Worm (Caenorhabditis elegans): ENCODE data around the gene srd-3.

- TF ChIP-seq nhr-90 (tag; optimal IDR thresholded peaks at IDR 0.05; ENCODE audit: poor library complexity) = no peak
- no peak for TF ChIP-seq mab-9 (GFP tag; IDR thresholded peaks at IDR 0.05)
- TF ChIP-seq mdl-1 (tag; optimal IDR thresholded peaks at IDR 0.05) = no peak
- TF ChIP-seq elt-3 (tag; optimal IDR thresholded peaks at IDR 0.05) = no peak
- no peak for TF ChIP-seq rnt-1 (tag; optimal IDR thresholded peaks at IDR 0.05)
- no peak for TF ChIP-seq ces-1 (GFP tag; optimal IDR thresholded peaks at IDR 0.05)
- no peak for TF ChIP-seq efl-1 (optimal IDR thresholded peaks at IDR 0.05)
- TF ChIP-seq efl-1 (GFP tag; optimal IDR thresholded peaks at IDR 0.05 in 1 of 2) = no peak
- no peak for TF ChIP-seq fkh-10 (GFP tag; optimal IDR thresholded peaks at IDR 0.05)
- no peak for TF ChIP-seq pag-3 (tag; optimal IDR thresholded peaks at IDR 0.05; ENCODE audit: borderline replicate concordance, insufficient read depth)
- no peak for TF ChIP-seq elt-2 (tag; optimal IDR thresholded peaks at IDR 0.05)
- no peak for TF ChIP-seq snu-23 (GFP tag; optimal IDR thresholded peaks at IDR 0.05)
These were observed 37.4 kb downstream of the srd-3 start, which contains the start of gene mcat-1 for ce11 chrII:91419-91818.
